Worm (Caenorhabditis elegans) whole organism, late embryonic: ENCODE measurements around the gene ZK892.6.

Source experiments
- K02D7.2 ChIP-seq: sonication (generic microtip); optimal IDR thresholded peaks from 2 replicates; lab custom pipeline; 2017; ENCODE audit warnings: mild to moderate bottlenecking, missing genetic modification characterization, missing compliant biosample characterization
- ahr-1 ChIP-seq: sonication (generic microtip); optimal IDR thresholded peaks from 2 replicates; lab custom pipeline; 2016; ENCODE audit warnings: missing genetic modification characterization, missing compliant biosample characterization
- ceh-14 ChIP-seq: sonication (generic microtip); optimal IDR thresholded peaks from 2 replicates; lab custom pipeline; 2016; ENCODE audit warnings: missing genotype, missing genetic modification characterization, missing compliant biosample characterization
- ceh-18 ChIP-seq: sonication (generic microtip); optimal IDR thresholded peaks from 2 replicates; lab custom pipeline; 2016; ENCODE audit warnings: missing genetic modification characterization, missing compliant biosample characterization
- ceh-2 ChIP-seq: sonication (generic microtip); optimal IDR thresholded peaks from 2 replicates; lab custom pipeline; 2016; ENCODE audit warnings: missing genotype, missing genetic modification characterization, missing compliant biosample characterization
- ceh-22 ChIP-seq: sonication (generic microtip); optimal IDR thresholded peaks from 2 replicates; lab custom pipeline; 2017; ENCODE audit warnings: missing biosample characterization, missing genetic modification characterization
- ceh-48 ChIP-seq: sonication (generic microtip); optimal IDR thresholded peaks from 2 replicates; lab custom pipeline; 2016; ENCODE audit warnings: missing genetic modification characterization, inconsistent platforms, missing compliant biosample characterization
- ceh-6 ChIP-seq: fragments of 200-800 bp; sonication (Bioruptor generic); optimal IDR thresholded peaks from 2 replicates; lab custom pipeline; 2018; ENCODE audit warnings: mild to moderate bottlenecking, missing genetic modification characterization, missing compliant biosample characterization
- elt-2 ChIP-seq: sonication (generic microtip); optimal IDR thresholded peaks from 2 replicates; lab custom pipeline; 2016; ENCODE audit warnings: missing genetic modification reagents, missing genetic modification characterization, missing compliant biosample characterization
- ets-4 ChIP-seq: sonication (generic microtip); optimal IDR thresholded peaks from 2 replicates; lab custom pipeline; 2016; ENCODE audit warnings: missing genetic modification characterization, missing compliant biosample characterization
- eyg-1 ChIP-seq: sonication (generic microtip); optimal IDR thresholded peaks from 2 replicates; lab custom pipeline; 2016; ENCODE audit warnings: missing genotype, missing genetic modification characterization, missing compliant biosample characterization
- fax-1 ChIP-seq: sonication (generic microtip); optimal IDR thresholded peaks from 2 replicates; lab custom pipeline; 2016; ENCODE audit warnings: missing genotype, missing genetic modification characterization, missing compliant biosample characterization
- fkh-6 ChIP-seq: sonication (generic microtip); optimal IDR thresholded peaks from 2 replicates; lab custom pipeline; 2016; ENCODE audit warnings: missing genetic modification characterization, missing compliant biosample characterization
- hlh-30 ChIP-seq: sonication (generic microtip); optimal IDR thresholded peaks from 2 replicates; lab custom pipeline; 2017; ENCODE audit warnings: antibody characterized with exemption, missing genetic modification characterization, missing compliant biosample characterization; ENCODE audit not compliant: insufficient read depth
- lim-6 ChIP-seq: sonication (generic microtip); optimal IDR thresholded peaks from 2 replicates; lab custom pipeline; 2016; ENCODE audit warnings: missing genetic modification characterization, missing compliant biosample characterization
- lin-11 ChIP-seq: fragments of 200-800 bp; sonication (Bioruptor generic); optimal IDR thresholded peaks from 2 replicates; lab custom pipeline; 2018; ENCODE audit warnings: mild to moderate bottlenecking, missing genetic modification characterization, missing compliant biosample characterization
- madf-2 ChIP-seq: sonication (generic microtip); optimal IDR thresholded peaks from 2 replicates; lab custom pipeline; 2017; ENCODE audit warnings: missing genetic modification characterization, missing compliant biosample characterization
- nfya-1 ChIP-seq: sonication (generic microtip); optimal IDR thresholded peaks from 2 replicates; lab custom pipeline; 2017; ENCODE audit warnings: missing genetic modification characterization, mild to moderate bottlenecking, missing compliant biosample characterization, antibody characterized with exemption, moderate library complexity
- nhr-232 ChIP-seq: sonication (generic microtip); optimal IDR thresholded peaks from 2 replicates; lab custom pipeline; 2016; ENCODE audit warnings: missing genetic modification characterization, missing compliant biosample characterization
- npax-4 ChIP-seq: sonication (generic microtip); optimal IDR thresholded peaks from 2 replicates; lab custom pipeline; 2016; ENCODE audit warnings: missing genetic modification characterization, missing compliant biosample characterization
- pat-9 ChIP-seq: fragments of 200-800 bp; sonication (Bioruptor generic); optimal IDR thresholded peaks from 2 replicates; lab custom pipeline; 2018; ENCODE audit warnings: mild to moderate bottlenecking, missing genetic modification characterization, moderate library complexity, missing compliant biosample characterization
- pax-1 ChIP-seq: fragments of 150-350 bp; optimal IDR thresholded peaks from 2 replicates; lab custom pipeline; 2014; ENCODE audit warnings: missing biosample characterization, missing genetic modification characterization
- pha-2 ChIP-seq: sonication (generic microtip); optimal IDR thresholded peaks from 2 replicates; lab custom pipeline; 2017; ENCODE audit warnings: mild to moderate bottlenecking, missing genetic modification characterization, missing compliant biosample characterization
- pha-4 ChIP-seq: fragments of 150-350 bp; optimal IDR thresholded peaks from 2 replicates; lab custom pipeline; 2018; ENCODE audit warnings: missing biosample characterization, missing genetic modification reagents, missing genetic modification characterization
- pros-1 ChIP-seq: fragments of 150-350 bp; optimal IDR thresholded peaks from 2 replicates; lab custom pipeline; 2014; ENCODE audit warnings: missing biosample characterization, missing genetic modification reagents, missing genetic modification characterization
- ref-2 ChIP-seq: sonication (generic microtip); optimal IDR thresholded peaks from 2 replicates; lab custom pipeline; 2016; ENCODE audit warnings: missing genetic modification characterization, missing compliant biosample characterization
- rnt-1 ChIP-seq: sonication (generic microtip); optimal IDR thresholded peaks from 2 replicates; lab custom pipeline; 2016; ENCODE audit warnings: missing genetic modification characterization, missing compliant biosample characterization
- sdc-2 ChIP-seq: sonication (generic microtip); optimal IDR thresholded peaks from 2 replicates; lab custom pipeline; 2016; ENCODE audit warnings: missing genotype, missing genetic modification characterization, missing compliant biosample characterization
- sox-4 ChIP-seq: sonication (generic microtip); optimal IDR thresholded peaks from 2 replicates; lab custom pipeline; 2017; ENCODE audit warnings: mild to moderate bottlenecking, missing genetic modification characterization, inconsistent platforms, missing compliant biosample characterization
- tbx-2 ChIP-seq: sonication (generic microtip); optimal IDR thresholded peaks from 2 replicates; lab custom pipeline; 2016; ENCODE audit warnings: missing genetic modification characterization, missing compliant biosample characterization
- unc-55 ChIP-seq: sonication (generic microtip); optimal IDR thresholded peaks from 2 replicates; lab custom pipeline; 2017; ENCODE audit warnings: missing biosample characterization, missing genetic modification reagents, missing genetic modification characterization
- unc-86 ChIP-seq: sonication (generic microtip); optimal IDR thresholded peaks from 2 replicates; lab custom pipeline; 2016; ENCODE audit warnings: missing genetic modification characterization, missing compliant biosample characterization
- ztf-16 ChIP-seq: sonication (generic microtip); optimal IDR thresholded peaks from 2 replicates; lab custom pipeline; 2017; ENCODE audit warnings: missing genetic modification characterization, missing compliant biosample characterization

The ZK892.6 gene

ce11 chrII:9965325-9965724 lies 14.6 kb downstream of the ZK892.6 start:
- TF ChIP-seq ceh-18 (tag; lab: Kevin White, UChicago) (no peak), unc-55 (GFP tag; lab: Kevin White, UChicago) (no peak), pha-4 (tag; lab: Kevin White, UChicago) (no peak), pha-2 (tag; lab: Kevin White, UChicago) (no peak), nhr-232 (tag; lab: Kevin White, UChicago) (no peak), ahr-1 (tag; lab: Kevin White, UChicago) (no peak)

ce11 chrII:9963808-9964207 lies 16.1 kb downstream of the ZK892.6 start:
- no peak for TF ChIP-seq K02D7.2 (tag; lab: Kevin White, UChicago)
- TF ChIP-seq sdc-2 (tag; lab: Kevin White, UChicago): no peak
- TF ChIP-seq hlh-30 (tag; lab: Kevin White, UChicago): no peak
- TF ChIP-seq pax-1 (tag; lab: Kevin White, UChicago): no peak
- no peak for TF ChIP-seq npax-4
- no peak for TF ChIP-seq eyg-1 (tag; lab: Kevin White, UChicago)
- TF ChIP-seq rnt-1 (tag; lab: Kevin White, UChicago): no peak
- TF ChIP-seq nfya-1 (tag; lab: Kevin White, UChicago): no peak
- TF ChIP-seq unc-55 (GFP tag; lab: Kevin White, UChicago): no peak
- no peak for TF ChIP-seq lin-11 (tag; lab: Kevin White, UChicago)
- TF ChIP-seq ceh-6 (GFP tag; lab: Kevin White, UChicago): no peak
- TF ChIP-seq nhr-232 (tag; lab: Kevin White, UChicago): no peak
- TF ChIP-seq lim-6 (tag; lab: Kevin White, UChicago): no peak
- TF ChIP-seq ceh-18 (tag; lab: Kevin White, UChicago): no peak
- TF ChIP-seq ceh-22: no peak
- TF ChIP-seq pros-1 (tag; lab: Kevin White, UChicago): no peak
- TF ChIP-seq madf-2 (tag; lab: Kevin White, UChicago): no peak
- TF ChIP-seq ztf-16 (tag; lab: Kevin White, UChicago): no peak
- no peak for TF ChIP-seq ceh-14 (tag; lab: Kevin White, UChicago)

ce11 chrII:9960127-9960526 lies 19.8 kb downstream of the ZK892.6 start:
- peak; percentile 23 for TF ChIP-seq nfya-1 (tag; lab: Kevin White, UChicago)
- no peak for TF ChIP-seq unc-86 (tag; lab: Kevin White, UChicago)
- peak; percentile 10 for TF ChIP-seq ref-2 (tag; lab: Kevin White, UChicago)
- no peak for TF ChIP-seq pat-9 (tag; lab: Kevin White, UChicago)
- TF ChIP-seq tbx-2: peak; percentile 12
- peak; percentile 36 for TF ChIP-seq hlh-30 (tag; lab: Kevin White, UChicago)
- TF ChIP-seq nhr-232 (tag; lab: Kevin White, UChicago): no peak

- TF ChIP-seq elt-2 (tag; lab: Kevin White, UChicago) (no peak), hlh-30 (tag; lab: Kevin White, UChicago) (no peak), ets-4 (tag; lab: Kevin White, UChicago) (no peak), ceh-2 (tag; lab: Kevin White, UChicago) (no peak)
Observed at ce11 chrII:9956116-9956515, 23.8 kb downstream of the ZK892.6 start.

- TF ChIP-seq ceh-48 (no peak), nfya-1 (tag; lab: Kevin White, UChicago) (no peak), fax-1 (no peak), fkh-6 (tag; lab: Kevin White, UChicago) (no peak), elt-2 (tag; lab: Kevin White, UChicago) (no peak), ets-4 (tag; lab: Kevin White, UChicago) (no peak), K02D7.2 (tag; lab: Kevin White, UChicago) (no peak), sox-4 (tag; lab: Kevin White, UChicago) (no peak), ceh-14 (tag; lab: Kevin White, UChicago) (no peak)
- TF ChIP-seq, all 69 proteins: peak for 0
Observed at ce11 chrII:9954885-9955284, 25.0 kb downstream of the ZK892.6 start, which contains the start of gene egl-43. TSS of gene egl-43 (plus strand) at chrII:9955185.
